Worm (Caenorhabditis elegans) whole organism, early embryonic: ENCODE data around the gene srg-2.

Experiments
- F13C5.2 ChIP-seq: sonication (generic microtip); optimal IDR thresholded peaks from 2 replicates; lab custom pipeline; 2017; ENCODE audit warnings: mild to moderate bottlenecking, missing genetic modification characterization, inconsistent platforms, missing compliant biosample characterization
- ama-1 ChIP-seq: fragments of 150-350 bp; optimal IDR thresholded peaks from 2 replicates; lab custom pipeline; 2014
- ceh-13 ChIP-seq: fragments of 200-800 bp; sonication (Bioruptor generic); optimal IDR thresholded peaks from 2 replicates; lab custom pipeline; 2018; ENCODE audit warnings: mild to moderate bottlenecking, missing genetic modification characterization, missing compliant biosample characterization
- hmbx-1 ChIP-seq: sonication (generic microtip); optimal IDR thresholded peaks from 2 replicates; lab custom pipeline; 2016; ENCODE audit warnings: mild to moderate bottlenecking, missing genetic modification characterization, missing compliant biosample characterization
- scrt-1 ChIP-seq: fragments of 200-800 bp; sonication (Bioruptor generic); IDR thresholded peaks from 2 replicates; pipeline ENCODE4 v1.3.6; 2022; ENCODE audit warnings: missing genetic modification characterization, missing compliant biosample characterization
- tbx-11 ChIP-seq: fragments of 200-800 bp; sonication (Bioruptor generic); IDR thresholded peaks from 2 replicates; pipeline ENCODE4 v1.3.6; 2022; ENCODE audit warnings: missing genetic modification characterization, missing compliant biosample characterization

- TF ChIP-seq tbx-11 (GFP tag; lab: Robert Waterston, UW) (no peak), F13C5.2 (tag; lab: Kevin White, UChicago) (no peak), ama-1 (no peak), hmbx-1 (tag; lab: Kevin White, UChicago) (no peak), ceh-13 (GFP tag; lab: Kevin White, UChicago) (no peak), scrt-1 (GFP tag; lab: Robert Waterston, UW) (no peak)
Observed at ce11 chrIII:6215943-6216342, 44.1 kb downstream of the srg-2 start.
